Worm (Caenorhabditis elegans) whole organism, late embryonic: ENCODE measurements around the gene F48A11.4.

Source experiments
- ahr-1 ChIP-seq: sonication (generic microtip); optimal IDR thresholded peaks from 2 replicates; lab custom pipeline; 2016; ENCODE audit warnings: missing genetic modification characterization, missing compliant biosample characterization
- ceh-31 ChIP-seq: sonication (generic microtip); optimal IDR thresholded peaks from 2 replicates; lab custom pipeline; 2016; ENCODE audit warnings: missing genetic modification characterization, missing compliant biosample characterization
- ceh-48 ChIP-seq: sonication (generic microtip); optimal IDR thresholded peaks from 2 replicates; lab custom pipeline; 2016; ENCODE audit warnings: missing genetic modification characterization, inconsistent platforms, missing compliant biosample characterization
- ets-4 ChIP-seq: sonication (generic microtip); optimal IDR thresholded peaks from 2 replicates; lab custom pipeline; 2016; ENCODE audit warnings: missing genetic modification characterization, missing compliant biosample characterization
- lin-11 ChIP-seq: fragments of 200-800 bp; sonication (Bioruptor generic); optimal IDR thresholded peaks from 2 replicates; lab custom pipeline; 2018; ENCODE audit warnings: mild to moderate bottlenecking, missing genetic modification characterization, missing compliant biosample characterization
- mec-3 ChIP-seq: sonication (generic microtip); optimal IDR thresholded peaks from 2 replicates; lab custom pipeline; 2016; ENCODE audit warnings: borderline replicate concordance, missing genetic modification characterization, missing compliant biosample characterization
- nhr-11 ChIP-seq: fragments of 150-350 bp; optimal IDR thresholded peaks from 2 replicates; lab custom pipeline; 2014; ENCODE audit warnings: missing biosample characterization, missing genetic modification characterization
- pha-4 ChIP-seq: fragments of 150-350 bp; optimal IDR thresholded peaks from 2 replicates; lab custom pipeline; 2018; ENCODE audit warnings: missing biosample characterization, missing genetic modification reagents, missing genetic modification characterization
- pqm-1 ChIP-seq: sonication (generic microtip); optimal IDR thresholded peaks from 2 replicates; lab custom pipeline; 2016; ENCODE audit warnings: missing genetic modification characterization, missing compliant biosample characterization
- pros-1 ChIP-seq: fragments of 150-350 bp; optimal IDR thresholded peaks from 2 replicates; lab custom pipeline; 2014; ENCODE audit warnings: missing biosample characterization, missing genetic modification reagents, missing genetic modification characterization
- sox-4 ChIP-seq: sonication (generic microtip); optimal IDR thresholded peaks from 2 replicates; lab custom pipeline; 2017; ENCODE audit warnings: mild to moderate bottlenecking, missing genetic modification characterization, inconsistent platforms, missing compliant biosample characterization
- unc-55 ChIP-seq: sonication (generic microtip); optimal IDR thresholded peaks from 2 replicates; lab custom pipeline; 2017; ENCODE audit warnings: missing biosample characterization, missing genetic modification reagents, missing genetic modification characterization

- TF ChIP-seq lin-11 (no peak), pros-1 (tag; lab: Kevin White, UChicago) (no peak), pqm-1 (tag; lab: Kevin White, UChicago) (no peak), ceh-31 (no peak), pha-4 (tag; lab: Kevin White, UChicago) (no peak), mec-3 (tag; lab: Kevin White, UChicago) (no peak), ceh-48 (no peak), sox-4 (no peak), unc-55 (GFP tag; lab: Kevin White, UChicago) (no peak), ets-4 (tag; lab: Kevin White, UChicago) (no peak), ahr-1 (tag; lab: Kevin White, UChicago) (no peak), nhr-11 (no peak)
Measured at ce11 chrII:220602-221001, 4.2 kb upstream of the F48A11.4 start, which contains the start of gene ubxn-3.
